Fruit fly (Drosophila melanogaster) whole organism, embryonic: ENCODE measurements around the gene CG18171.

Source experiments
- Asciz ChIP-seq: fragments of 200-800 bp; sonication (Bioruptor generic); optimal IDR thresholded peaks from 2 replicates; lab custom pipeline; 2017; ENCODE audit warnings: missing biosample characterization, mild to moderate bottlenecking, missing genetic modification characterization, missing genetic modification reagents
- Atf6 ChIP-seq: fragments of 200-800 bp; sonication (Bioruptor generic); IDR thresholded peaks from 2 replicates; pipeline ENCODE4 v1.3.6; 2022; ENCODE audit warnings: missing biosample characterization, missing genetic modification characterization
- CG10654 ChIP-seq: fragments of 200-800 bp; sonication (Bioruptor generic); optimal IDR thresholded peaks from 2 replicates; lab custom pipeline; 2016; ENCODE audit warnings: missing biosample characterization, missing genetic modification characterization
- CG11085 ChIP-seq: fragments of 200-800 bp; sonication (Bioruptor generic); IDR thresholded peaks from 2 replicates; pipeline ENCODE4 v1.3.6; 2022; ENCODE audit warnings: missing biosample characterization, missing genetic modification characterization
- CG11723 ChIP-seq: fragments of 200-800 bp; sonication (Bioruptor generic); optimal IDR thresholded peaks from 2 replicates; lab custom pipeline; 2017; ENCODE audit warnings: missing biosample characterization, mild to moderate bottlenecking, missing genetic modification characterization
- CG12299 ChIP-seq: fragments of 200-800 bp; sonication (Bioruptor generic); optimal IDR thresholded peaks from 2 replicates; lab custom pipeline; 2018; ENCODE audit warnings: missing biosample characterization, mild to moderate bottlenecking, missing genetic modification characterization
- CG12942 ChIP-seq: fragments of 200-800 bp; sonication (Bioruptor generic); optimal IDR thresholded peaks from 3 replicates; lab custom pipeline; 2016; ENCODE audit warnings: missing biosample characterization, missing genetic modification characterization
- CG13424 ChIP-seq: fragments of 200-800 bp; sonication (Bioruptor generic); optimal IDR thresholded peaks from 2 replicates; lab custom pipeline; 2019; ENCODE audit warnings: missing biosample characterization, mild to moderate bottlenecking, missing genetic modification characterization, moderate library complexity
- CG14014 ChIP-seq: fragments of 200-800 bp; sonication (Bioruptor generic); IDR thresholded peaks from 2 replicates; pipeline ENCODE4 v1.3.6; 2022; ENCODE audit warnings: missing biosample characterization, missing genetic modification characterization
- CG15696 ChIP-seq: fragments of 200-800 bp; sonication (Bioruptor generic); optimal IDR thresholded peaks from 2 replicates; lab custom pipeline; 2019; ENCODE audit warnings: missing biosample characterization, mild to moderate bottlenecking, missing genetic modification characterization, moderate library complexity
- CG16813 ChIP-seq: fragments of 200-800 bp; sonication (Bioruptor generic); IDR thresholded peaks from 3 replicates; pipeline ENCODE4 v1.3.6; 2022; ENCODE audit warnings: missing biosample characterization, missing genetic modification characterization; ENCODE audit not compliant: partially characterized antibody
- CG18262 ChIP-seq: fragments of 200-800 bp; optimal IDR thresholded peaks from 3 replicates; lab custom pipeline; 2019; ENCODE audit warnings: missing biosample characterization, mild to moderate bottlenecking, missing genetic modification characterization, moderate library complexity
- CG18476 ChIP-seq: fragments of 200-800 bp; sonication (Bioruptor generic); optimal IDR thresholded peaks from 2 replicates; lab custom pipeline; 2016; ENCODE audit warnings: missing biosample characterization, mild to moderate bottlenecking, missing genetic modification characterization
- CG2199 ChIP-seq: fragments of 200-800 bp; sonication (Bioruptor generic); IDR thresholded peaks from 3 replicates; pipeline ENCODE4 v1.3.6; 2022; ENCODE audit warnings: missing biosample characterization, missing genetic modification characterization
- CG30431 ChIP-seq: fragments of 200-800 bp; sonication (Bioruptor generic); optimal IDR thresholded peaks from 2 replicates; lab custom pipeline; 2017; ENCODE audit warnings: missing biosample characterization, missing genetic modification characterization
- CG32772 ChIP-seq: fragments of 200-800 bp; sonication (Bioruptor generic); IDR thresholded peaks from 2 replicates; pipeline ENCODE4 v1.3.6; 2022; ENCODE audit warnings: missing biosample characterization, missing genetic modification characterization
- CG4404 ChIP-seq: fragments of 200-800 bp; sonication (Bioruptor generic); IDR thresholded peaks from 2 replicates; pipeline ENCODE4 v1.3.6; 2022; ENCODE audit warnings: missing biosample characterization, missing genetic modification characterization
- CG7839 ChIP-seq: fragments of 200-800 bp; sonication (Bioruptor generic); optimal IDR thresholded peaks from 3 replicates; lab custom pipeline; 2018; ENCODE audit warnings: missing biosample characterization, mild to moderate bottlenecking, missing genetic modification characterization, moderate library complexity
- CG8359 ChIP-seq: fragments of 200-800 bp; sonication (Bioruptor generic); optimal IDR thresholded peaks from 2 replicates; lab custom pipeline; 2017; ENCODE audit warnings: missing biosample characterization, mild to moderate bottlenecking, missing genetic modification characterization, borderline replicate concordance
- CG9609 ChIP-seq: fragments of 200-800 bp; sonication (Bioruptor generic); optimal IDR thresholded peaks from 3 replicates; lab custom pipeline; 2016; ENCODE audit warnings: missing biosample characterization, missing genetic modification characterization
- CG9817 ChIP-seq: fragments of 200-800 bp; sonication (Bioruptor generic); optimal IDR thresholded peaks from 2 replicates; lab custom pipeline; 2018; ENCODE audit warnings: missing biosample characterization, mild to moderate bottlenecking, missing genetic modification characterization, moderate library complexity
- CG9932 ChIP-seq: fragments of 200-800 bp; sonication (Bioruptor generic); IDR thresholded peaks from 2 replicates; pipeline ENCODE4 v1.3.6; 2022; ENCODE audit warnings: missing biosample characterization, missing genetic modification characterization
- CkIIα-i1 ChIP-seq: fragments of 200-800 bp; sonication (Bioruptor generic); IDR thresholded peaks from 2 replicates; pipeline ENCODE4 v1.3.6; 2022; ENCODE audit warnings: missing biosample characterization, missing genetic modification characterization
- CoRest ChIP-seq: fragments of 200-800 bp; sonication (Bioruptor generic); optimal IDR thresholded peaks from 3 replicates; lab custom pipeline; 2018; ENCODE audit warnings: missing biosample characterization, mild to moderate bottlenecking, missing genetic modification characterization, moderate library complexity
- E2f1 ChIP-seq: fragments of 200-800 bp; sonication (Bioruptor generic); IDR thresholded peaks from 2 replicates; pipeline ENCODE4 v1.3.6; 2022; ENCODE audit warnings: missing biosample characterization, missing genetic modification characterization
- Gsc ChIP-seq: fragments of 200-800 bp; sonication (Bioruptor generic); IDR thresholded peaks from 2 replicates; pipeline ENCODE4 v1.3.6; 2022; ENCODE audit warnings: missing biosample characterization, missing genetic modification characterization
- Gug ChIP-seq: fragments of 200-800 bp; sonication (Bioruptor generic); IDR thresholded peaks from 4 replicates; pipeline ENCODE4 v1.3.6; 2022; ENCODE audit warnings: missing biosample characterization, missing genetic modification characterization
- Hr3 ChIP-seq: fragments of 200-800 bp; sonication (Bioruptor generic); optimal IDR thresholded peaks from 3 replicates; lab custom pipeline; 2016; ENCODE audit warnings: missing biosample characterization, missing genetic modification characterization
- Hsf ChIP-seq: fragments of 200-800 bp; sonication (Bioruptor generic); optimal IDR thresholded peaks from 3 replicates; lab custom pipeline; 2016; ENCODE audit warnings: missing biosample characterization, missing genetic modification characterization
- Med ChIP-seq: fragments of 200-800 bp; sonication (Bioruptor generic); peaks from one replicate; lab custom pipeline; 2016; ENCODE audit warnings: missing biosample characterization, missing genetic modification characterization, mild to moderate bottlenecking, inconsistent platforms, moderate library complexity
- Opbp ChIP-seq: fragments of 200-800 bp; sonication (Bioruptor generic); IDR thresholded peaks from 3 replicates; pipeline ENCODE4 v1.3.6; 2022; ENCODE audit warnings: missing biosample characterization, missing genetic modification characterization; ENCODE audit not compliant: partially characterized antibody
- Ravus ChIP-seq: fragments of 200-800 bp; sonication (Bioruptor generic); IDR thresholded peaks from 2 replicates; pipeline ENCODE4 v1.3.6; 2022; ENCODE audit warnings: missing biosample characterization, missing genetic modification characterization
- Rx ChIP-seq: fragments of 200-800 bp; sonication (Bioruptor generic); IDR thresholded peaks from 2 replicates; pipeline ENCODE4 v1.3.6; 2022; ENCODE audit warnings: missing biosample characterization, missing genetic modification characterization
- aop ChIP-seq: fragments of 200-800 bp; sonication (Bioruptor generic); IDR thresholded peaks from 2 replicates; pipeline ENCODE4 v1.3.6; 2022; ENCODE audit warnings: missing biosample characterization, missing genetic modification characterization
- bsh ChIP-seq, 2 experiments: fragments of 200-800 bp; sonication (Bioruptor generic); optimal IDR thresholded peaks; 2 replicates each; lab custom pipeline; 2017 to 2018; ENCODE audit warnings: mild to moderate bottlenecking in 2 of 2, missing biosample characterization in 2 of 2, missing genetic modification characterization in 2 of 2, moderate library complexity in 1 of 2
- crp ChIP-seq, 2 experiments: fragments of 200-800 bp; sonication (Bioruptor generic); optimal IDR thresholded peaks; 2 replicates in 1 of 2; 3 replicates in 1 of 2; lab custom pipeline; 2017; ENCODE audit warnings: missing biosample characterization in 2 of 2, missing genetic modification characterization in 2 of 2, mild to moderate bottlenecking in 1 of 2, moderate library complexity in 1 of 2
- fd102C ChIP-seq: fragments of 200-800 bp; sonication (Bioruptor generic); optimal IDR thresholded peaks from 2 replicates; lab custom pipeline; 2018; ENCODE audit warnings: missing biosample characterization, mild to moderate bottlenecking, missing genetic modification characterization, moderate library complexity
- fu2 ChIP-seq: fragments of 200-800 bp; sonication (Bioruptor generic); optimal IDR thresholded peaks from 2 replicates; lab custom pipeline; 2016; ENCODE audit warnings: missing biosample characterization, missing genetic modification characterization
- gsb ChIP-seq: fragments of 200-800 bp; sonication (Bioruptor generic); IDR thresholded peaks from 2 replicates; pipeline ENCODE4 v1.3.6; 2022; ENCODE audit warnings: missing biosample characterization, missing genetic modification characterization
- psq ChIP-seq: fragments of 200-800 bp; sonication (Bioruptor generic); optimal IDR thresholded peaks from 2 replicates; lab custom pipeline; 2017; ENCODE audit warnings: missing biosample characterization, missing genetic modification characterization
- pum ChIP-seq: fragments of 200-800 bp; sonication (Bioruptor generic); optimal IDR thresholded peaks from 2 replicates; lab custom pipeline; 2016; ENCODE audit warnings: missing biosample characterization, missing genetic modification characterization
- pzg ChIP-seq: fragments of 200-800 bp; sonication (Bioruptor generic); optimal IDR thresholded peaks from 3 replicates; lab custom pipeline; 2018; ENCODE audit warnings: missing biosample characterization, mild to moderate bottlenecking, missing genetic modification characterization, moderate library complexity
- ranshi ChIP-seq: fragments of 200-800 bp; sonication (Bioruptor generic); IDR thresholded peaks from 2 replicates; pipeline ENCODE4 v1.3.6; 2022; ENCODE audit warnings: missing biosample characterization, missing genetic modification characterization
- seq ChIP-seq: fragments of 200-800 bp; sonication (Bioruptor generic); IDR thresholded peaks from 2 replicates; pipeline ENCODE4 v1.3.6; 2022; ENCODE audit warnings: missing biosample characterization, missing genetic modification characterization
- shn ChIP-seq: fragments of 200-800 bp; sonication (Bioruptor generic); optimal IDR thresholded peaks from 3 replicates; lab custom pipeline; 2016; ENCODE audit warnings: missing biosample characterization, missing genetic modification characterization
- so ChIP-seq: fragments of 200-800 bp; sonication (Bioruptor generic); IDR thresholded peaks from 3 replicates; pipeline ENCODE4 v1.3.6; 2022; ENCODE audit warnings: missing biosample characterization, missing genetic modification characterization
- tx ChIP-seq: fragments of 200-800 bp; sonication (Bioruptor generic); optimal IDR thresholded peaks from 2 replicates; lab custom pipeline; 2016; ENCODE audit warnings: missing biosample characterization, missing genetic modification characterization
- wdn ChIP-seq: fragments of 200-800 bp; sonication (Bioruptor generic); IDR thresholded peaks from 2 replicates; pipeline ENCODE4 v1.3.6; 2022; ENCODE audit warnings: missing biosample characterization, missing genetic modification characterization
- wek ChIP-seq: fragments of 200-800 bp; sonication (Bioruptor generic); optimal IDR thresholded peaks from 3 replicates; lab custom pipeline; 2018; ENCODE audit warnings: missing biosample characterization, mild to moderate bottlenecking, missing genetic modification characterization, moderate library complexity

CG18171 gene

DNA sequence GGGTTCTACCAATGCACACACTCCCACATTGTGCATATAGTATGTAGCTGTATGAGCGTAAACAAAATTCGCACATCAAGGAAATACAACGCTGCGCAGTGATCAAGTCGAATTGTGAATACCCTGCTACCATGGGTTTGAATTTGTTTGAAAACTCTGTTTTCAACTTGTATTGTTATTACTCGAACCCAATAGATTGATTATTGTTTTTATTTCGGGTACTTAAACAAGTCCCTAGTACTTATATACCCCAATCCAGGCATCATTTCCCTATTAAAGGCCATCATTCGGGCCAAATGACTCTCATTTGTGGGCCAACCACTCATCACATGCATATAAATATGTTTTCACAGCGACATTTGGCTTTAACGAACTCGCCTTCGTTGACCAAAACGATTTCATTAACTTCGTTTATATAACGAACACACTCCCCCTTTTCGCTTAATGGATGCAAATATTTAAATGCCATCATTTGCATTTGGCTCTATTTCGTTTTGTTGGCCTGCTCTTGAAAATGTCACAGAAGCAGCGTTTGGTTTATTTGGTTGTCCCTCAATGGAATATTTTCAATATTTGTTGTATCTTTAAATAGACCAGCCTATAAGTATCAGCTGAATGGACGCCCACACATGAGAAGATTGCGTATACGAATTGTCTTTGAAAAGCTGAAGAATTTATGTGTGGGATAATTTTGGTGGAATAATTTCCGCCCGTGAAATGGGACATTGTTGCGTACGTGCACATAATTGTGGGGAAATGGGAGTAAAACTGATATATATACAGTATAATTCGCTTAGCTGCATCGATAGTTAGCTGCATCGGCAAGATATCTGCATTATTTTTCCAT, 17.4 kb upstream of the CG18171 start (continued):
- TF ChIP-seq CG11723 (peak; percentile 39), CG12299 (tag; lab: Kevin White, UChicago) (no peak), CG11085 (peak; percentile 67; the same call in 1 of the 2 replicates), CG8359 (GFP tag; lab: Kevin White, UChicago) (no peak), tx (peak; percentile 51), CG30431 (peak; percentile 23), fd102C (no peak), gsb (GFP tag; lab: Robert Waterston, UW) (peak; percentile 56), so (GFP tag; lab: Robert Waterston, UW) (peak; percentile 81), pzg (GFP tag; lab: Kevin White, UChicago) (no peak), Gug (GFP tag; lab: Robert Waterston, UW) (peak; percentile 62), wdn (peak; percentile 66), CG14014 (GFP tag; lab: Robert Waterston, UW) (peak; percentile 78), CG9609 (GFP tag; lab: Kevin White, UChicago) (peak; percentile 66), crp (GFP tag; optimal IDR thresholded peaks at IDR 0.05; lab: Kevin White, UChicago) (peak in 1 of 2 experiments; percentile 15), seq (GFP tag; lab: Robert Waterston, UW) (peak; percentile 82), pum (GFP tag; lab: Kevin White, UChicago) (peak; percentile 19), wek (GFP tag; lab: Kevin White, UChicago) (peak; percentile 17), Rx (GFP tag; lab: Robert Waterston, UW) (peak; percentile 74), CG9817 (tag; lab: Kevin White, UChicago) (peak; percentile 51), CG12942 (GFP tag; lab: Kevin White, UChicago) (peak; percentile 54), CG9932 (GFP tag; lab: Robert Waterston, UW) (peak; percentile 63), CG18262 (tag; lab: Kevin White, UChicago) (peak; percentile 42), CG4404 (GFP tag; lab: Robert Waterston, UW) (peak; percentile 51; the same call in 1 of the 2 replicates), CG10654 (GFP tag; lab: Kevin White, UChicago) (no peak), CG2199 (GFP tag; lab: Robert Waterston, UW) (no peak), bsh (GFP tag; optimal IDR thresholded peaks at IDR 0.05; lab: Kevin White, UChicago) (peak in 1 of 2 experiments; percentile 30), shn (GFP tag; lab: Kevin White, UChicago) (peak; percentile 51), Opbp (GFP tag; lab: Robert Waterston, UW) (no peak), CkIIα-i1 (GFP tag; lab: Robert Waterston, UW) (no peak), Med (GFP tag; lab: Kevin White, UChicago) (peak; percentile 95), CG18476 (GFP tag; lab: Kevin White, UChicago) (no peak), Ravus (GFP tag; lab: Robert Waterston, UW) (peak; percentile 13; the same call in 1 of the 2 replicates), ranshi (GFP tag; lab: Robert Waterston, UW) (0 out of 2 replicates have a peak, but pooled peaks have one; percentile 11), E2f1 (GFP tag; lab: Robert Waterston, UW) (peak; percentile 72), Hsf (peak; percentile 72), psq (GFP tag; lab: Kevin White, UChicago) (no peak), CG32772 (peak; percentile 65; the same call in 1 of the 2 replicates), CG16813 (GFP tag; lab: Robert Waterston, UW) (no peak), CG13424 (tag; lab: Kevin White, UChicago) (peak; percentile 76), Asciz (GFP tag; lab: Kevin White, UChicago) (peak; percentile 25), Hr3 (GFP tag; lab: Kevin White, UChicago) (peak; percentile 59), Atf6 (GFP tag; lab: Robert Waterston, UW) (peak; percentile 78), CoRest (tag; lab: Kevin White, UChicago) (peak; percentile 64), Gsc (0 out of 2 replicates have a peak, but pooled peaks have one; percentile 30), aop (GFP tag; lab: Robert Waterston, UW) (no peak), fu2 (GFP tag; lab: Kevin White, UChicago) (peak; percentile 38), CG7839 (tag; lab: Kevin White, UChicago) (peak; percentile 59), CG15696 (tag; lab: Kevin White, UChicago) (no peak)
